Fruit fly (Drosophila melanogaster): ENCODE data around the gene CG3819.
A peak's percentile ranks its signal among the peaks of the same experiment; 100 is the strongest.

The CG3819 gene

dm6 chr3L:18924790-18925189, 2.9 kb upstream of the CG3819 start, which contains the start of gene CG43049:
CG43049 (plus strand) TSS chr3L:18925090.
- TF ChIP-seq Oaz (GFP tag; IDR thresholded peaks at IDR 0.05) (no peak), amos (GFP tag; IDR thresholded peaks at IDR 0.05; ENCODE audit: partially characterized antibody) (no peak), jing (GFP tag; optimal IDR thresholded peaks at IDR 0.05) (no peak), repo (GFP tag; optimal IDR thresholded peaks at IDR 0.05) (no peak), CG3838 (GFP tag; optimal IDR thresholded peaks at IDR 0.05) (no peak), Hr51 (GFP tag; optimal IDR thresholded peaks at IDR 0.05) (no peak), CG15696 (tag; optimal IDR thresholded peaks at IDR 0.05) (no peak), CG3407 (GFP tag; optimal IDR thresholded peaks at IDR 0.05) (no peak), CG6683 (GFP tag; optimal IDR thresholded peaks at IDR 0.05) (no peak), CG8359 (GFP tag; optimal IDR thresholded peaks at IDR 0.05; ENCODE audit: borderline replicate concordance) (no peak), cato (GFP tag; optimal IDR thresholded peaks at IDR 0.05; ENCODE audit: borderline replicate concordance) (no peak), ham (GFP tag; IDR thresholded peaks at IDR 0.05) (no peak), dati (GFP tag; IDR thresholded peaks at IDR 0.05) (no peak), CG6689 (GFP tag; IDR thresholded peaks at IDR 0.05) (no peak), ara (GFP tag; IDR thresholded peaks at IDR 0.05) (no peak)

DNA sequence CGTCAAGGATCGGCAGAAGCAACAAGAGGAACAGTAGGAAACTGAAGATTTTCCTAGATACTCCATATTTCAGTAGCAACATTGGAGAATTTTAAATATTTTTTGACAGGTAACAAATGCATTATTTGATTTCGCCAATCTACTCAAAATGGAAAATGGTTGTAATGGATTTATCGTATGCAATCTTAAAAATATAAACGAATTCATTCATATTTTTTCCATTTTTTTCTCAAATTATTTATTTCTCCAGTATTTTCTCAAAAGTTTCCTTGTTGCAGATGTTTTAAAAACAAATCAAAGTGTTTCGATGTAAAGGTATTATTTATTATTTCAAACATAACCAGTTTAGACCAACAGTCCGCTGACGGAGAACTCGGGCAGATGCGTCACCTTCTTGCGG, 1.7 kb downstream of the CG3819 start, which contains the start of gene CG18223:
Gene CG18223, minus strand, starts transcription at position 101 of the 400 bp plus-strand sequence.
- TF ChIP-seq Spps (tag; optimal IDR thresholded peaks at IDR 0.05) = no peak
- TF ChIP-seq lola (GFP tag; optimal IDR thresholded peaks at IDR 0.05) = no peak
- TF ChIP-seq Dref (GFP tag; IDR thresholded peaks at IDR 0.05) = no peak
- no peak for TF ChIP-seq HLH54F (GFP tag; optimal IDR thresholded peaks at IDR 0.05)

DNA sequence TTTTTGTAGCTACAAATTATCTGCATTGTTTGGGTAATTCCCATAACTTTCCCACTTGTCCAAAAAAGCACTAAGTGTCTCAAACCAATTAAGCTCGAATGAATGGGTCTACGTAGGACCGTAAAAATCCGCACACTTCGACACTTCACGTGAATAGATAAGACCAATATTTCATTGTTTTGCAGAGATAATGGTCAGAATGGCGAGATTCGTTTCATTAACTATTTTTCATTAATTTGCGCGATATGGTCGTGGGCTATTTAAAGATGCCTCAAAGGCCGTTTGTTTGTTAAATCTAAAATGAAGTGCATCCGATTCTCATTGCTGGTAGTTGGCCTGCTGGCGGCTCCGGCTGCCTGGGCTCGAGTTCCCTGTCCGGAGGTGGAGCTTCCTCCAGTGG, 4.6 kb downstream of the CG3819 start, which contains the start of gene CG6839:
Gene CG6839, plus strand, starts transcription at position 301 of the 400 bp plus-strand sequence.
- TF ChIP-seq mirr (GFP tag; optimal IDR thresholded peaks at IDR 0.05) = peak; percentile 43
- peak; percentile 75 for TF ChIP-seq exex (tag; optimal IDR thresholded peaks at IDR 0.05)
- no peak for TF ChIP-seq psq (GFP tag; optimal IDR thresholded peaks at IDR 0.05)
- peak; percentile 18 for TF ChIP-seq cwo (GFP tag; optimal IDR thresholded peaks at IDR 0.05)
- peak; percentile 29 for TF ChIP-seq Hey (tag; optimal IDR thresholded peaks at IDR 0.05)
- no peak for TF ChIP-seq C15 (GFP tag; IDR thresholded peaks at IDR 0.05)

DNA sequence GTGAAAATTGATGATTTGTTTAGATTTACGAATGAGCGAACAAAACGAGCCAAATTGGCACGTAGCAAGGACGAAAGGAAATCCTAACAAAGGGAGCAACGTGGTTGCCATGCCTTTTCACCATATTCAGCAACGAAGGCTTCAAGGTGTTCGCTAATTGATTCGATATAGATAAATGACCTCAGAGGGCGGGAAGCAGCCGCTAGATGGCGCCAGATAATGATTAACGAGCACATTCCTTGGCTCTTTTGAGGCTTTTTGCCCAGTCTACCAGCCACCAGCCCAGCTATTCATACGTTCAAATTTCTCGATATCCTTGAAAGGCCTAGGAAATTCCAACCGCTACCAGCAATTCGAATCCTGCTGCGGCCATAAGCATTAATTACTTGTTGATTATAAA, 5.4 kb downstream of the CG3819 start:
- TF ChIP-seq CG2116 (GFP tag; optimal IDR thresholded peaks at IDR 0.05) = no peak
- TF ChIP-seq abd-A (tag; optimal IDR thresholded peaks at IDR 0.05) = no peak
- no peak for TF ChIP-seq CG30431 (GFP tag; optimal IDR thresholded peaks at IDR 0.05)
- TF ChIP-seq CG7963 (GFP tag; IDR thresholded peaks at IDR 0.05; ENCODE audit: partially characterized antibody) = 0 out of 3 replicates have a peak, but pooled peaks have one; percentile 22
- peak; percentile 77 for TF ChIP-seq CTCF (GFP tag; optimal IDR thresholded peaks at IDR 0.05)

DNA sequence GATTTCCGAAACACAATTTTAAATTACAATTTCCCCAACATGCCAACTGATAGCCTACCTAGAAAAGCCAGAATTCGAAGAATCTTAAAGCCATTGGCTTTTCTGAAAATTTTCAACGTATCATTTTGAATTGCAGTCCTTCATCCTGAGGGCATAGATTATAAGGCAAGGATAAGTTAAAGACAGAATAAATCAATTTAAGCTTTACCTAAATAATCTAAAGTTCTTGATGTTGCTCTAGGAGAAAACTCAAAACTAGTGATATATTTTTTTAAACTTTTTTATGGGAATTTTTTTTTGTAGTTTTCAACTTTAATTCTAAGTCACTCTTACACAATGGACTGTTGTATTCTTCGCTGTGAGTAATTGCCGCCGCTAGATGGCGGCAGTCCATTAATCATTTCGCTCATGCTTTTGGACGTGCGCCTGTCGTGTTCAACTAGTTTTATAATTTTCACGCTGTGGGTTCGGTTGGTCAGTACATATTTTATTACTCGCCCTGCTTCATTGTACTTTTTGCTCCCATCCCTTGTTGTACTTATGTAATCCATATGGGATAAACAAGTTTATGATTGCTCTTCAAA, 7.7 kb downstream of the CG3819 start, which contains the start of gene COX6AL2:
Gene COX6AL2, minus strand, starts transcription at position 51 of the 584 bp plus-strand sequence.
- no peak for TF ChIP-seq CG1529 (GFP tag; optimal IDR thresholded peaks at IDR 0.05)
- 0 out of 2 replicates have a peak, but pooled peaks have one; percentile 5 for TF ChIP-seq lmd (GFP tag; IDR thresholded peaks at IDR 0.05)
- TF ChIP-seq ranshi (GFP tag; IDR thresholded peaks at IDR 0.05) = 0 out of 2 replicates have a peak, but pooled peaks have one; percentile 6
- TF ChIP-seq CTCF (GFP tag; optimal IDR thresholded peaks at IDR 0.05) = peak; percentile 83
- no peak for TF ChIP-seq NC2β (GFP tag; optimal IDR thresholded peaks at IDR 0.05)

Measured in whole organism, embryonic.